Worm (Caenorhabditis elegans): ENCODE data around the gene C13C4.7.

ce11 chrV:12074886-12075285 is 45.4 kb downstream of the C13C4.7 start, which contains the start of gene R07B7.6:
- TF ChIP-seq pes-1 (GFP tag; IDR thresholded peaks at IDR 0.05), result no peak
- no peak for TF ChIP-seq tbx-11 (GFP tag; IDR thresholded peaks at IDR 0.05)
- TF ChIP-seq ets-7 (tag; optimal IDR thresholded peaks at IDR 0.05), result no peak
- no peak for TF ChIP-seq tra-4 (tag; optimal IDR thresholded peaks at IDR 0.05)
- no peak for TF ChIP-seq ama-1 (optimal IDR thresholded peaks at IDR 0.05)
- no peak for TF ChIP-seq aly-1 (tag; optimal IDR thresholded peaks at IDR 0.05)
